Worm (Caenorhabditis elegans) whole organism, early embryonic: ENCODE data around the gene nasp-2.
A peak's percentile ranks its signal among the peaks of the same experiment; 100 is the strongest.

ENCODE experiments used
- B0310.2 ChIP-seq: sonication (generic microtip); optimal IDR thresholded peaks from 2 replicates; lab custom pipeline; 2016; ENCODE audit warnings: mild to moderate bottlenecking, missing genetic modification characterization, missing compliant biosample characterization
- F13C5.2 ChIP-seq: sonication (generic microtip); optimal IDR thresholded peaks from 2 replicates; lab custom pipeline; 2017; ENCODE audit warnings: mild to moderate bottlenecking, missing genetic modification characterization, inconsistent platforms, missing compliant biosample characterization
- aly-1 ChIP-seq: sonication (generic microtip); optimal IDR thresholded peaks from 2 replicates; lab custom pipeline; 2016; ENCODE audit warnings: missing genetic modification characterization, missing compliant biosample characterization
- ama-1 ChIP-seq: fragments of 150-350 bp; optimal IDR thresholded peaks from 2 replicates; lab custom pipeline; 2014
- ceh-13 ChIP-seq: fragments of 200-800 bp; sonication (Bioruptor generic); optimal IDR thresholded peaks from 2 replicates; lab custom pipeline; 2018; ENCODE audit warnings: mild to moderate bottlenecking, missing genetic modification characterization, missing compliant biosample characterization
- ceh-36 ChIP-seq: sonication (generic microtip); optimal IDR thresholded peaks from 2 replicates; lab custom pipeline; 2016; ENCODE audit warnings: missing genetic modification characterization, inconsistent platforms, missing compliant biosample characterization
- ets-7 ChIP-seq: sonication (generic microtip); optimal IDR thresholded peaks from 2 replicates; lab custom pipeline; 2016; ENCODE audit warnings: missing genotype, missing genetic modification characterization, missing compliant biosample characterization
- flt-1 ChIP-seq: fragments of 200-800 bp; sonication (Bioruptor generic); IDR thresholded peaks from 2 replicates; pipeline ENCODE4 v1.3.6; 2022; ENCODE audit warnings: missing genetic modification characterization, missing compliant biosample characterization
- hmbx-1 ChIP-seq: sonication (generic microtip); optimal IDR thresholded peaks from 2 replicates; lab custom pipeline; 2016; ENCODE audit warnings: mild to moderate bottlenecking, missing genetic modification characterization, missing compliant biosample characterization
- hmg-4 ChIP-seq: fragments of 200-800 bp; sonication (Bioruptor generic); optimal IDR thresholded peaks from 2 replicates; lab custom pipeline; 2018; ENCODE audit warnings: mild to moderate bottlenecking, missing genetic modification characterization, missing compliant biosample characterization
- hnd-1 ChIP-seq: sonication (generic microtip); optimal IDR thresholded peaks from 2 replicates; lab custom pipeline; 2016; ENCODE audit warnings: missing genetic modification characterization, missing compliant biosample characterization
- pes-1 ChIP-seq: fragments of 200-800 bp; sonication (Bioruptor generic); IDR thresholded peaks from 2 replicates; pipeline ENCODE4 v1.3.6; 2022; ENCODE audit warnings: missing genetic modification reagents, missing genetic modification characterization, missing compliant biosample characterization
- scrt-1 ChIP-seq: fragments of 200-800 bp; sonication (Bioruptor generic); IDR thresholded peaks from 2 replicates; pipeline ENCODE4 v1.3.6; 2022; ENCODE audit warnings: missing genetic modification characterization, missing compliant biosample characterization
- sea-1 ChIP-seq: fragments of 200-800 bp; sonication (Bioruptor generic); conservative IDR thresholded peaks from 2 replicates; pipeline ENCODE4 v1.3.6; 2022; ENCODE audit warnings: missing genetic modification characterization, missing compliant biosample characterization
- tbx-11 ChIP-seq: fragments of 200-800 bp; sonication (Bioruptor generic); IDR thresholded peaks from 2 replicates; pipeline ENCODE4 v1.3.6; 2022; ENCODE audit warnings: missing genetic modification characterization, missing compliant biosample characterization
- tbx-37 ChIP-seq: fragments of 200-800 bp; sonication (Bioruptor generic); conservative IDR thresholded peaks from 2 replicates; pipeline ENCODE4 v1.3.6; 2022; ENCODE audit warnings: missing genetic modification reagents, missing genetic modification characterization, missing compliant biosample characterization
- tra-4 ChIP-seq: sonication (generic microtip); optimal IDR thresholded peaks from 2 replicates; lab custom pipeline; 2017; ENCODE audit warnings: missing genetic modification characterization, missing compliant biosample characterization

The nasp-2 gene

DNA sequence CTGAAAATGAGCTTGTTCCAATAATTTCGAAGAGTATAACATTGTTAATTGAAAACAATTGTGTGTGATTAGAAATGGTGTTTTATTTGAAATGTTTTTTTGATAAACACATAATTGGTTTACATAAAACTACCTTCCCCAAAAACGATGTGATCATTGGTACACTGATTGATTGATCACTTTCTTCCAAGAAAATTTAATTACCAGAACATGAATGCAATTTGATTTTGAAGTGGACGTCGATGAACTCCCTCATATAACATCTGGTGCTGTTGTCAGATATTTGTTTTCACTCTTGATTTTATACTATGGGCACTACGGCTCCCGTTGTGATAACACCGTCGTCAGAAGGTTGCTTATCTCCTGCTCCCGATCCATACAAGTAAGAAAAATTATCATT is 8.6 kb upstream of the nasp-2 start, which contains the start of gene srh-15:
TSS of gene srh-15 (plus strand) at position 301 of the 400 bp plus-strand sequence.
- TF ChIP-seq tbx-37 (no peak), ceh-13 (GFP tag; lab: Kevin White, UChicago) (no peak), pes-1 (GFP tag; lab: Robert Waterston, UW) (no peak), scrt-1 (GFP tag; lab: Robert Waterston, UW) (no peak), F13C5.2 (no peak), ceh-36 (tag; lab: Kevin White, UChicago) (no peak)

ce11 chrV:13317911-13318502 is 5.9 kb upstream of the nasp-2 start, which contains the start of the genes col-161 and srh-18:
Gene col-161, minus strand, starts transcription at chrV:13318011.
Gene srh-18, plus strand, starts transcription at chrV:13318452.
- TF ChIP-seq tbx-11 (no peak), hmg-4 (no peak), scrt-1 (GFP tag; lab: Robert Waterston, UW) (no peak)

- peak; percentile 71 for TF ChIP-seq tbx-37
- no peak for TF ChIP-seq tra-4 (tag; lab: Kevin White, UChicago)
These were observed 1.1 kb upstream of the nasp-2 start, which contains the start of gene C50B6.3 for ce11 chrV:13313045-13313623. Gene C50B6.3, plus strand, starts transcription at chrV:13313573.

ce11 chrV:13309806-13310205 is 2.3 kb downstream of the nasp-2 start:
- TF ChIP-seq aly-1 (tag; lab: Kevin White, UChicago) (no peak), pes-1 (GFP tag; lab: Robert Waterston, UW) (no peak)

- TF ChIP-seq ets-7 (no peak), hmg-4 (no peak), tbx-11 (no peak), ceh-36 (tag; lab: Kevin White, UChicago) (no peak), sea-1 (GFP tag; lab: Robert Waterston, UW) (no peak), ceh-13 (GFP tag; lab: Kevin White, UChicago) (no peak), pes-1 (GFP tag; lab: Robert Waterston, UW) (no peak), hmbx-1 (tag; lab: Kevin White, UChicago) (no peak), tbx-37 (no peak), aly-1 (tag; lab: Kevin White, UChicago) (no peak), ama-1 (lab: Kevin White, UChicago) (no peak), scrt-1 (GFP tag; lab: Robert Waterston, UW) (no peak), B0310.2 (tag; lab: Kevin White, UChicago) (no peak), F13C5.2 (no peak), tra-4 (tag; lab: Kevin White, UChicago) (no peak), flt-1 (GFP tag; lab: Robert Waterston, UW) (no peak), hnd-1 (tag; lab: Kevin White, UChicago) (no peak)
These were observed 3.4 kb downstream of the nasp-2 start, which contains the start of gene C50B6.1 for ce11 chrV:13308616-13309015. Gene C50B6.1, plus strand, starts transcription at chrV:13308916.

DNA sequence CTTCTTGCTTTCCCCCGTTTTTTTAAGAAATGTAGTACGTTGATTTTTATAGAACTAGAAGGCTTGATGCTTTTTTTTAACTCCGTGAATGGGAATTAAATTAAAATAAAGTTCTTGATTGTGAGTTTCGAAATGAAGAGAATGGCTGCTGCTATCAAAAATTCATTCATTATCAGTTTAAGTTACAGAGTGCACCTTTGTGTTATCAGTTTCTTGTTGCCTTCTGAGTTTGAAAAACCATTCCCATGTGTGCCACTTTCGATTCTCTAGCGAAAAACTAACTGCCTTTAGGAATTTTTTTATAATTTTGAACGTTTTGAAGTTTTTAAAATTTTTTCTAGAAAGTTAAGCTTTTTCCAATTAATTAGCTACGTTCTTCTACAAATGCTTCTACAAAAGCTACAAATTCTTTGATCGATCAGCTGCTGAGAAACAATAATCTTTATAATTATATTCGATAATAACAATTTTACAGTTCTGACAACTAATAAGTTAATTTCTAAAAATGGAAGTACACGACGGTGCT is 7.3 kb downstream of the nasp-2 start, which contains the start of gene C26E1.2:
TSS of gene C26E1.2 (plus strand) at position 476 of the 526 bp plus-strand sequence.
- TF ChIP-seq ceh-36 (tag; lab: Kevin White, UChicago) = no peak
- no peak for TF ChIP-seq B0310.2 (tag; lab: Kevin White, UChicago)
- TF ChIP-seq hnd-1 (tag; lab: Kevin White, UChicago) = no peak
- TF ChIP-seq ceh-13 (GFP tag; lab: Kevin White, UChicago) = no peak
- TF ChIP-seq hmbx-1 (tag; lab: Kevin White, UChicago) = no peak
- no peak for TF ChIP-seq tra-4 (tag; lab: Kevin White, UChicago)
- TF ChIP-seq sea-1 (GFP tag; lab: Robert Waterston, UW) = no peak
- TF ChIP-seq hmg-4 = no peak
- TF ChIP-seq tbx-37 = no peak
- TF ChIP-seq flt-1 (GFP tag; lab: Robert Waterston, UW) = no peak

ce11 chrV:13301443-13301842 is 10.6 kb downstream of the nasp-2 start, which contains the start of gene ceh-79:
Gene ceh-79, plus strand, starts transcription at chrV:13301833.
- TF ChIP-seq tbx-37 (no peak), aly-1 (tag; lab: Kevin White, UChicago) (no peak), tra-4 (tag; lab: Kevin White, UChicago) (no peak), hmbx-1 (tag; lab: Kevin White, UChicago) (no peak), sea-1 (GFP tag; lab: Robert Waterston, UW) (no peak), ceh-36 (tag; lab: Kevin White, UChicago) (no peak), pes-1 (GFP tag; lab: Robert Waterston, UW) (no peak), flt-1 (GFP tag; lab: Robert Waterston, UW) (no peak)

- no peak for TF ChIP-seq aly-1 (tag; lab: Kevin White, UChicago)
- no peak for TF ChIP-seq sea-1 (GFP tag; lab: Robert Waterston, UW)
- TF ChIP-seq hmg-4 = no peak
- no peak for TF ChIP-seq ets-7
- no peak for TF ChIP-seq ceh-13 (GFP tag; lab: Kevin White, UChicago)
- TF ChIP-seq scrt-1 (GFP tag; lab: Robert Waterston, UW) = no peak
- no peak for TF ChIP-seq ceh-36 (tag; lab: Kevin White, UChicago)
- no peak for TF ChIP-seq tra-4 (tag; lab: Kevin White, UChicago)
- TF ChIP-seq ama-1 (lab: Kevin White, UChicago) = no peak
- no peak for TF ChIP-seq pes-1 (GFP tag; lab: Robert Waterston, UW)
- no peak for TF ChIP-seq hnd-1 (tag; lab: Kevin White, UChicago)
- no peak for TF ChIP-seq hmbx-1 (tag; lab: Kevin White, UChicago)
- TF ChIP-seq tbx-11 = no peak
- no peak for TF ChIP-seq flt-1 (GFP tag; lab: Robert Waterston, UW)
- TF ChIP-seq B0310.2 (tag; lab: Kevin White, UChicago) = no peak
These were observed 11.6 kb downstream of the nasp-2 start for ce11 chrV:13300492-13300891.
